Fruit fly (Drosophila melanogaster): ENCODE data around the gene omd.

The omd gene

DNA sequence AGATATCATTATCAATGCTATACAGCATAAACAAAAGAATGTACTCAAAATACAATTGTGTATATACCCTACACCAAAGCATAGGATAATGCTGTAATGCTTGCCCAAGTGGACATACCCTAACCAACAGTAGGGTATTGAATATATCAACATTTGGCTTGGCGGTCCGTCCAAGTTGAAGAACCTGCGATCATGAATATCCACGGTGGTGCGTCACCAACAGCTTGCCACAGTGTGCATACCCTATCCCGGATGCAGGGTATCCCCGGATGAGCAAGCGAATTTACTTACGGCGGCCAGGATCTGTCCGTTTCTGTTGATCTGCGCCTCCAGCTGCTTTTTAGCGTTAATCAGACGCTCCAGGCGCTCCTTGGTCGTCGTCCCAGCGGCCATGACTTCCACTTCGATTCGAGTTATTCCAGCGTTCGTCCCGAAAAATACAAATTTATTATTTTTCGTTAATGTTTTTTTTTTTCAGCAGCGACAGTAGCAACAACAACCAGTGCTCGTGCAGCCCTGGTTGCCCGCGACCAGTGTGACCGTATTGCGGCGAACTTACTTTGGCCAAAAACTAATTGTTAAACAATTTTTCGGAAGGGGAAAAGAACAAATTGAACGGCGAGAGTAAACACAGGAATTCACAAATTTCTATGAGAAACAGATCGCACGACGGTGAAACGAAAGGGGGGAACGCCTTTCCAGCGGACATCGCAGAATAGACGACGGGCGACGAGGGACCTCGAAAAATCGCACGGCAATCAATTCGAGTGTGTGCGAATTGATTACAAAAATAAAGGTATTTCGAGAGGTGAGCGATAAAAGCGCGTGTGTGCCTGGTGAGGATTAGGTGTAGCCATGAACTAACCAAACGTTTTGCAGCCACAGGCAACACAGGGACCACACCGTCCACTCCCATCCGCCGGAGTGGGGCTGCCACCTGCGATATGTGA, 10.6 kb downstream of the omd start, which contains the start of the genes Lkb1 and CG9588 (continued):
- TF ChIP-seq klu (GFP tag; IDR thresholded peaks at IDR 0.05) (peak; percentile 25; the same call in 1 of the 2 replicates), sens-2 (GFP tag; IDR thresholded peaks at IDR 0.05) (no peak), Max (GFP tag; optimal IDR thresholded peaks at IDR 0.05) (peak; percentile 3), Hr39 (optimal IDR thresholded peaks at IDR 0.05) (no peak), CG7372 (GFP tag; IDR thresholded peaks at IDR 0.05) (peak; percentile 66), CG11696 (GFP tag; IDR thresholded peaks at IDR 0.05) (0 out of 2 replicates have a peak, but pooled peaks have one; percentile 43), emc (GFP tag; optimal IDR thresholded peaks at IDR 0.05) (peak; percentile 45), CG30403 (GFP tag; optimal IDR thresholded peaks at IDR 0.05) (peak; percentile 37), CG33213 (GFP tag; optimal IDR thresholded peaks at IDR 0.05) (peak; percentile 6), hb (GFP tag; IDR thresholded peaks at IDR 0.05; ENCODE audit: partially characterized antibody) (no peak), CG12155 (GFP tag; optimal IDR thresholded peaks at IDR 0.05) (peak; percentile 2), CG10462 (GFP tag; optimal IDR thresholded peaks at IDR 0.05) (no peak), CG2889 (GFP tag; IDR thresholded peaks at IDR 0.05) (peak; percentile 77), gsb-n (tag; optimal IDR thresholded peaks at IDR 0.05) (no peak), stc (GFP tag; IDR thresholded peaks at IDR 0.05) (no peak), CG10543 (GFP tag; optimal IDR thresholded peaks at IDR 0.05) (no peak), CG18764 (GFP tag; optimal IDR thresholded peaks at IDR 0.05) (no peak), CG15479 (GFP tag; optimal IDR thresholded peaks at IDR 0.05) (no peak), luna (GFP tag; optimal IDR thresholded peaks at IDR 0.05) (no peak), CG1602 (GFP tag; optimal IDR thresholded peaks at IDR 0.05) (peak; percentile 27), CG14050 (GFP tag; IDR thresholded peaks at IDR 0.05) (peak; percentile 57; the same call in 2 of the 3 replicates), CG9797 (GFP tag; optimal IDR thresholded peaks at IDR 0.05) (peak; percentile 79), Ada2b (GFP tag; IDR thresholded peaks at IDR 0.05) (peak; percentile 67), Optix (GFP tag; IDR thresholded peaks at IDR 0.05) (peak; percentile 77), Lim3 (GFP tag; IDR thresholded peaks at IDR 0.05) (no peak), bcd (GFP tag; optimal IDR thresholded peaks at IDR 0.05) (peak; percentile 60), Mes4 (GFP tag; optimal IDR thresholded peaks at IDR 0.05) (no peak), bowl (GFP tag; IDR thresholded peaks at IDR 0.05) (0 out of 2 replicates have a peak, but pooled peaks have one; percentile 28), bab2 (GFP tag; optimal IDR thresholded peaks at IDR 0.05) (peak; percentile 55), CG43689 (GFP tag; IDR thresholded peaks at IDR 0.05) (peak; percentile 55), Ssrp (tag; optimal IDR thresholded peaks at IDR 0.05) (no peak), tll (GFP tag; optimal IDR thresholded peaks at IDR 0.05) (no peak), vfl (GFP tag; optimal IDR thresholded peaks at IDR 0.05) (peak; percentile 19), ind (GFP tag; optimal IDR thresholded peaks at IDR 0.05) (peak; percentile 70), yki (optimal IDR thresholded peaks at IDR 0.05) (no peak), pita (GFP tag; optimal IDR thresholded peaks at IDR 0.05) (no peak), Hand (GFP tag; optimal IDR thresholded peaks at IDR 0.05) (no peak), nom (GFP tag; optimal IDR thresholded peaks at IDR 0.05) (peak; percentile 40), pfk (GFP tag; optimal IDR thresholded peaks at IDR 0.05) (no peak), stwl (tag; optimal IDR thresholded peaks at IDR 0.05) (peak; percentile 39), odd (GFP tag; optimal IDR thresholded peaks at IDR 0.05) (no peak), Aef1 (GFP tag; IDR thresholded peaks at IDR 0.05) (peak; percentile 65), Tbp (GFP tag; optimal IDR thresholded peaks at IDR 0.05) (no peak), cg (GFP tag; optimal IDR thresholded peaks at IDR 0.05) (no peak), CG7839 (tag; optimal IDR thresholded peaks at IDR 0.05) (peak; percentile 39), gcm2 (GFP tag; optimal IDR thresholded peaks at IDR 0.05) (no peak), sob (GFP tag; IDR thresholded peaks at IDR 0.05) (peak; percentile 80), salm (tag; optimal IDR thresholded peaks at IDR 0.05) (no peak), Dip3 (GFP tag; optimal IDR thresholded peaks at IDR 0.05) (peak; percentile 67), pum (GFP tag; optimal IDR thresholded peaks at IDR 0.05) (peak; percentile 29)
